Worm (Caenorhabditis elegans) whole organism, L4 larva: ENCODE measurements around the gene pars-1.

Experiments used
- F26F4.8 ChIP-seq: fragments of 200-800 bp; sonication (Bioruptor generic); conservative IDR thresholded peaks from 2 replicates; pipeline ENCODE4 v1.3.6; 2022; ENCODE audit warnings: missing genetic modification characterization, missing compliant biosample characterization
- F37D6.2 ChIP-seq: sonication (generic microtip); optimal IDR thresholded peaks from 2 replicates; lab custom pipeline; 2016; ENCODE audit warnings: mild to moderate bottlenecking, missing genetic modification characterization, missing compliant biosample characterization
- F44E2.7 ChIP-seq: fragments of 200-800 bp; sonication (Bioruptor generic); IDR thresholded peaks from 2 replicates; pipeline ENCODE4 v2.1.2; 2022; ENCODE audit warnings: missing genetic modification characterization, missing compliant biosample characterization
- F49E8.2 ChIP-seq: sonication (generic microtip); optimal IDR thresholded peaks from 2 replicates; lab custom pipeline; 2016; ENCODE audit warnings: missing compliant biosample characterization, mild to moderate bottlenecking, missing genetic modification characterization, borderline replicate concordance
- Y5F2A.4 ChIP-seq: fragments of 200-800 bp; sonication (Bioruptor generic); optimal IDR thresholded peaks from 2 replicates; lab custom pipeline; 2018; ENCODE audit warnings: mild to moderate bottlenecking, missing genetic modification characterization, missing compliant biosample characterization
- Y75B8A.6 ChIP-seq: fragments of 200-800 bp; sonication (Bioruptor generic); IDR thresholded peaks from 2 replicates; pipeline ENCODE4 v1.3.6; 2022; ENCODE audit warnings: missing genetic modification reagents, missing genetic modification characterization, missing compliant biosample characterization
- ZK337.2 ChIP-seq: fragments of 200-800 bp; sonication (Bioruptor generic); IDR thresholded peaks from 2 replicates; pipeline ENCODE4 v1.3.6; 2022; ENCODE audit warnings: missing genetic modification reagents, missing genetic modification characterization, missing compliant biosample characterization
- aly-2 ChIP-seq: sonication (generic microtip); optimal IDR thresholded peaks from 2 replicates; lab custom pipeline; 2018; ENCODE audit warnings: missing biosample characterization, missing genetic modification characterization
- ama-1 ChIP-seq: fragments of 150-350 bp; optimal IDR thresholded peaks from 2 replicates; lab custom pipeline; 2014; ENCODE audit warnings: inconsistent platforms, mixed read lengths
- arid-1 ChIP-seq: fragments of 200-800 bp; sonication (Bioruptor generic); conservative IDR thresholded peaks from 2 replicates; pipeline ENCODE4 v1.3.6; 2022; ENCODE audit warnings: missing genetic modification reagents, missing genetic modification characterization, missing compliant biosample characterization
- attf-4 ChIP-seq: sonication (generic microtip); optimal IDR thresholded peaks from 3 replicates; lab custom pipeline; 2017; ENCODE audit warnings: missing biosample characterization, missing genetic modification characterization
- ceh-32 ChIP-seq: sonication (generic microtip); optimal IDR thresholded peaks from 2 replicates; lab custom pipeline; 2016; ENCODE audit warnings: mild to moderate bottlenecking, missing genetic modification characterization, missing compliant biosample characterization; ENCODE audit not compliant: poor library complexity
- ceh-44 ChIP-seq: fragments of 200-800 bp; sonication (Bioruptor generic); IDR thresholded peaks from 2 replicates; pipeline ENCODE4 v1.3.6; 2022; ENCODE audit warnings: missing genetic modification reagents, missing genetic modification characterization, missing compliant biosample characterization
- ceh-62 ChIP-seq: sonication (generic microtip); optimal IDR thresholded peaks from 2 replicates; lab custom pipeline; 2017; ENCODE audit warnings: missing biosample characterization, missing genetic modification characterization
- ceh-82 ChIP-seq: sonication (generic microtip); optimal IDR thresholded peaks from 2 replicates; lab custom pipeline; 2017; ENCODE audit warnings: missing biosample characterization, missing genetic modification characterization
- ctbp-1 ChIP-seq: fragments of 200-800 bp; sonication (Bioruptor generic); IDR thresholded peaks from 2 replicates; pipeline ENCODE4 v1.3.6; 2022; ENCODE audit warnings: missing genetic modification reagents, missing genetic modification characterization, missing compliant biosample characterization
- daf-19 ChIP-seq: fragments of 200-800 bp; sonication (Bioruptor generic); conservative IDR thresholded peaks from 2 replicates; pipeline ENCODE4 v1.3.6; 2022; ENCODE audit warnings: missing genetic modification characterization, missing compliant biosample characterization
- daf-8 ChIP-seq: fragments of 200-800 bp; sonication (Bioruptor generic); IDR thresholded peaks from 2 replicates; pipeline ENCODE4 v1.3.6; 2022; ENCODE audit warnings: missing genetic modification characterization, missing compliant biosample characterization
- dve-1 ChIP-seq: sonication (generic microtip); optimal IDR thresholded peaks from 2 replicates; lab custom pipeline; 2017; ENCODE audit warnings: antibody characterized with exemption, mild to moderate bottlenecking, missing genetic modification characterization, missing compliant biosample characterization; ENCODE audit not compliant: insufficient read depth
- egl-27 ChIP-seq: sonication (generic microtip); optimal IDR thresholded peaks from 3 replicates; lab custom pipeline; 2017; ENCODE audit warnings: missing biosample characterization, missing genetic modification reagents, missing genetic modification characterization
- gei-8 ChIP-seq: fragments of 200-800 bp; sonication (Bioruptor generic); optimal IDR thresholded peaks from 2 replicates; lab custom pipeline; 2018; ENCODE audit warnings: mild to moderate bottlenecking, missing genetic modification characterization, missing compliant biosample characterization
- hif-1 ChIP-seq, 2 experiments: sonication (generic microtip); optimal IDR thresholded peaks; 2 replicates each; lab custom pipeline; 2016 to 2017; ENCODE audit warnings: missing compliant biosample characterization in 2 of 2, missing genetic modification characterization in 2 of 2, missing genetic modification reagents in 2 of 2, missing genotype in 2 of 2, mild to moderate bottlenecking in 1 of 2
- hmg-1.1 ChIP-seq: fragments of 200-800 bp; sonication (Bioruptor generic); IDR thresholded peaks from 2 replicates; pipeline ENCODE4 v1.3.6; 2022; ENCODE audit warnings: missing genetic modification reagents, missing genetic modification characterization, missing compliant biosample characterization
- lim-7 ChIP-seq: fragments of 200-800 bp; sonication (Bioruptor generic); IDR thresholded peaks from 2 replicates; pipeline ENCODE4 v1.3.6; 2022; ENCODE audit warnings: missing genetic modification characterization, missing compliant biosample characterization
- lin-13 ChIP-seq: fragments of 150-350 bp; optimal IDR thresholded peaks from 2 replicates; lab custom pipeline; 2014; ENCODE audit warnings: missing biosample characterization, missing genetic modification reagents, missing genetic modification characterization
- lin-29 ChIP-seq: fragments of 200-800 bp; sonication (Bioruptor generic); IDR thresholded peaks from 2 replicates; pipeline ENCODE4 v1.3.6; 2022; ENCODE audit warnings: missing genetic modification reagents, missing genetic modification characterization, missing compliant biosample characterization
- lin-38 ChIP-seq: fragments of 200-800 bp; sonication (Bioruptor generic); IDR thresholded peaks from 2 replicates; pipeline ENCODE4 v1.3.6; 2022; ENCODE audit warnings: missing genetic modification reagents, missing genetic modification characterization, missing compliant biosample characterization
- lin-39 ChIP-seq: fragments of 150-350 bp; optimal IDR thresholded peaks from 2 replicates; lab custom pipeline; 2014; ENCODE audit warnings: missing biosample characterization, missing genetic modification reagents, missing genetic modification characterization
- mdl-1 ChIP-seq, 2 experiments: fragments of 150-350 bp in 1 of 2; sonication (generic microtip) in 1 of 2; optimal IDR thresholded peaks; 2 replicates each; lab custom pipeline; 2014 to 2017; ENCODE audit warnings: missing biosample characterization in 2 of 2, missing genetic modification characterization in 2 of 2
- mep-1 ChIP-seq: fragments of 150-350 bp; sonication (generic microtip); optimal IDR thresholded peaks from 3 replicates; lab custom pipeline; 2014; ENCODE audit warnings: missing biosample characterization, missing genetic modification characterization
- nhr-10 ChIP-seq: fragments of 150-350 bp; optimal IDR thresholded peaks from 2 replicates; lab custom pipeline; 2014; ENCODE audit warnings: missing biosample characterization, missing genetic modification characterization
- nhr-111 ChIP-seq: fragments of 200-800 bp; sonication (Bioruptor generic); optimal IDR thresholded peaks from 2 replicates; lab custom pipeline; 2018; ENCODE audit warnings: mild to moderate bottlenecking, missing genetic modification characterization, missing compliant biosample characterization
- nhr-237 ChIP-seq: sonication (generic microtip); optimal IDR thresholded peaks from 2 replicates; lab custom pipeline; 2017; ENCODE audit warnings: missing biosample characterization, missing genetic modification characterization
- nhr-28 ChIP-seq: fragments of 150-350 bp; optimal IDR thresholded peaks from 2 replicates; lab custom pipeline; 2014; ENCODE audit warnings: missing biosample characterization, missing genetic modification characterization
- nhr-41 ChIP-seq: fragments of 200-800 bp; sonication (Bioruptor generic); IDR thresholded peaks from 2 replicates; pipeline ENCODE4 v1.3.6; 2022; ENCODE audit warnings: missing genetic modification reagents, missing genetic modification characterization, missing compliant biosample characterization
- nhr-48 ChIP-seq: sonication (generic microtip); optimal IDR thresholded peaks from 2 replicates; lab custom pipeline; 2016; ENCODE audit warnings: mild to moderate bottlenecking, missing genetic modification characterization, missing compliant biosample characterization
- nhr-6 ChIP-seq: fragments of 150-350 bp; optimal IDR thresholded peaks from 2 replicates; lab custom pipeline; 2014; ENCODE audit warnings: missing biosample characterization, missing genetic modification characterization
- nhr-76 ChIP-seq: fragments of 150-350 bp; optimal IDR thresholded peaks from 2 replicates; lab custom pipeline; 2014; ENCODE audit warnings: missing biosample characterization, missing genetic modification characterization
- pha-4 ChIP-seq, 2 experiments: fragments of 150-350 bp in 1 of 2; fragments of 200-800 bp in 1 of 2; sonication (Bioruptor generic) in 1 of 2; IDR thresholded peaks in 1 of 2; optimal IDR thresholded peaks in 1 of 2; 2 replicates each; pipeline versions ENCODE4 v1.3.6 to Lab custom; 2014 to 2022; ENCODE audit warnings: missing genetic modification characterization in 2 of 2, missing genetic modification reagents in 2 of 2, missing biosample characterization in 1 of 2, missing compliant biosample characterization in 1 of 2
- php-3 ChIP-seq: fragments of 200-800 bp; sonication (Bioruptor generic); IDR thresholded peaks from 2 replicates; pipeline ENCODE4 v1.3.6; 2022; ENCODE audit warnings: missing genetic modification reagents, missing genetic modification characterization, missing compliant biosample characterization
- pqm-1 ChIP-seq: sonication (generic microtip); optimal IDR thresholded peaks from 2 replicates; lab custom pipeline; 2017; ENCODE audit warnings: missing biosample characterization, missing genetic modification characterization
- set-16 ChIP-seq: fragments of 200-800 bp; sonication (Bioruptor generic); IDR thresholded peaks from 2 replicates; pipeline ENCODE4 v1.3.6; 2022; ENCODE audit warnings: missing genetic modification reagents, missing genetic modification characterization, missing compliant biosample characterization
- skn-1 ChIP-seq: fragments of 150-350 bp; optimal IDR thresholded peaks from 2 replicates; lab custom pipeline; 2014; ENCODE audit warnings: missing biosample characterization, missing genetic modification characterization
- unc-39 ChIP-seq: sonication (generic microtip); optimal IDR thresholded peaks from 2 replicates; lab custom pipeline; 2017; ENCODE audit warnings: missing biosample characterization, missing genetic modification characterization
- unc-62 ChIP-seq, 3 experiments: fragments of 150-350 bp in 1 of 3; sonication (generic microtip); optimal IDR thresholded peaks in 2 of 3; peaks in 1 of 3; 1 replicate in 1 of 3; 2 replicates in 2 of 3; lab custom pipeline; 2014 to 2017; ENCODE audit warnings: missing biosample characterization in 3 of 3, missing genetic modification characterization in 3 of 3, missing genetic modification reagents in 3 of 3, missing genotype in 1 of 3
- vab-7 ChIP-seq: fragments of 200-800 bp; sonication (Bioruptor generic); IDR thresholded peaks from 2 replicates; pipeline ENCODE4 v1.3.6; 2022; ENCODE audit warnings: missing genetic modification reagents, missing genetic modification characterization, missing compliant biosample characterization
- zag-1 ChIP-seq: fragments of 150-350 bp; optimal IDR thresholded peaks from 2 replicates; lab custom pipeline; 2014; ENCODE audit warnings: missing biosample characterization, missing genetic modification characterization
- zfp-2 ChIP-seq: sonication (generic microtip); optimal IDR thresholded peaks from 2 replicates; lab custom pipeline; 2016; ENCODE audit warnings: mild to moderate bottlenecking, missing genetic modification characterization, missing compliant biosample characterization
- zfp-3 ChIP-seq: fragments of 200-800 bp; sonication (Bioruptor generic); conservative IDR thresholded peaks from 2 replicates; pipeline ENCODE4 v1.3.6; 2022; ENCODE audit warnings: missing genetic modification reagents, missing genetic modification characterization, missing compliant biosample characterization
- ztf-11 ChIP-seq: fragments of 150-350 bp; optimal IDR thresholded peaks from 2 replicates; lab custom pipeline; 2014; ENCODE audit warnings: missing biosample characterization, missing genetic modification characterization
- ztf-7 ChIP-seq: fragments of 150-350 bp; optimal IDR thresholded peaks from 2 replicates; lab custom pipeline; 2014; ENCODE audit warnings: missing biosample characterization, missing genetic modification characterization

pars-1 gene

DNA sequence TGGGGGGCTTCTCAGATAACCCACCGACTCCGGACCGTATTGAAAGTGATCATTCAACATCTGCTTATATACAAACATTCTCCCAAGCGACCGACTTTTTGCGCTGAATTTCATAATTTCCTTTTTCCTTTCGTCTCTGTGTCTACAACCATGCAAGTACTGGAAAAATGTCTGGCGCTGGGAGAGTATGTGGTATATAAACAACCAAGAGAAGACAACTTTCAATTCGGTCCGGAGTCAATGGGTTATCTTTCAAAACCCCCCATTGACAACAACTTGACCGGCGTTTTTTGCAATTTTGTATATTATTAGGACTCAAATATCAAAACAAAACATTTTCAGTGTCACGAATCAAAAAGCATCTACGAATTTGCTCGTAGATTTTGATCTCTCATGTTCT is 39.7 kb downstream of the pars-1 start (continued):
- peak; percentile 63 for TF ChIP-seq vab-7 (GFP tag; lab: Robert Waterston, UW)
- peak; percentile 37 for TF ChIP-seq gei-8 (GFP tag; lab: Kevin White, UChicago)
- TF ChIP-seq nhr-76: no peak
- TF ChIP-seq dve-1 (tag; lab: Kevin White, UChicago): peak; percentile 96
- TF ChIP-seq ztf-7 (tag; lab: Kevin White, UChicago): peak; percentile 89
- TF ChIP-seq pqm-1 (tag; lab: Kevin White, UChicago): peak; percentile 26
- no peak; the same call in 1 of the 2 replicates for TF ChIP-seq Y75B8A.6 (GFP tag; lab: Robert Waterston, UW)
- no peak for TF ChIP-seq pha-4 (GFP tag; IDR thresholded peaks at IDR 0.05; lab: Robert Waterston, UW)
- no peak for TF ChIP-seq pha-4 (tag; optimal IDR thresholded peaks at IDR 0.05; lab: Kevin White, UChicago)
- TF ChIP-seq Y5F2A.4 (GFP tag; lab: Kevin White, UChicago): peak; percentile 63
- peak; percentile 62 for TF ChIP-seq lim-7 (GFP tag; lab: Robert Waterston, UW)
- TF ChIP-seq ceh-32 (tag; lab: Kevin White, UChicago): no peak
- TF ChIP-seq F37D6.2: peak; percentile 38
- TF ChIP-seq daf-19 (GFP tag; lab: Robert Waterston, UW): 0 out of 2 replicates have a peak, but pooled peaks have one; percentile 48
- TF ChIP-seq ceh-44 (GFP tag; lab: Robert Waterston, UW): no peak
- no peak for TF ChIP-seq ceh-62 (tag; lab: Kevin White, UChicago)
- TF ChIP-seq zag-1 (tag; lab: Kevin White, UChicago): no peak
- no peak for TF ChIP-seq arid-1
- no peak for TF ChIP-seq unc-62 (GFP tag; optimal IDR thresholded peaks at IDR 0.05 in 1 of 2; lab: Kevin White, UChicago)
- TF ChIP-seq unc-62 (tag; optimal IDR thresholded peaks at IDR 0.05; lab: Kevin White, UChicago): no peak
- no peak for TF ChIP-seq nhr-111 (GFP tag; lab: Kevin White, UChicago)
- TF ChIP-seq nhr-41 (GFP tag; lab: Robert Waterston, UW): peak; percentile 56; the same call in 1 of the 2 replicates
- TF ChIP-seq lin-13 (GFP tag; lab: Kevin White, UChicago): peak; percentile 56
- peak; percentile 84 for TF ChIP-seq lin-38 (GFP tag; lab: Robert Waterston, UW)
- peak; percentile 37 for TF ChIP-seq nhr-28
- no peak for TF ChIP-seq nhr-10 (tag; lab: Kevin White, UChicago)
- peak in 1 of 2 experiments; percentile 61 for TF ChIP-seq hif-1 (tag; optimal IDR thresholded peaks at IDR 0.05; lab: Kevin White, UChicago)
- TF ChIP-seq hmg-1.1 (GFP tag; lab: Robert Waterston, UW): peak; percentile 75
- TF ChIP-seq zfp-3 (GFP tag; lab: Robert Waterston, UW): peak; percentile 57; the same call in 1 of the 2 replicates
- TF ChIP-seq daf-8 (GFP tag; lab: Robert Waterston, UW): no peak
- no peak for TF ChIP-seq nhr-237 (tag; lab: Kevin White, UChicago)
- peak; percentile 14 for TF ChIP-seq zfp-2 (tag; lab: Kevin White, UChicago)
- TF ChIP-seq lin-39 (tag; lab: Kevin White, UChicago): no peak
- TF ChIP-seq ZK337.2 (GFP tag; lab: Robert Waterston, UW): peak; percentile 33; the same call in 1 of the 2 replicates
- TF ChIP-seq set-16 (GFP tag; lab: Robert Waterston, UW): no peak
- TF ChIP-seq attf-4: no peak
- peak; percentile 83 for TF ChIP-seq mep-1
- 0 out of 2 replicates have a peak, but pooled peaks have one; percentile 42 for TF ChIP-seq F26F4.8 (GFP tag; lab: Robert Waterston, UW)
- peak; percentile 70 for TF ChIP-seq php-3 (GFP tag; lab: Robert Waterston, UW)
- TF ChIP-seq aly-2 (tag; lab: Kevin White, UChicago): no peak
- peak; percentile 59 for TF ChIP-seq nhr-48 (tag; lab: Kevin White, UChicago)
- no peak for TF ChIP-seq ceh-82 (tag; lab: Kevin White, UChicago)
- TF ChIP-seq nhr-6 (tag; lab: Kevin White, UChicago): no peak
- TF ChIP-seq egl-27 (tag; lab: Kevin White, UChicago): no peak
- TF ChIP-seq ztf-11 (tag; lab: Kevin White, UChicago): no peak
- peak in 1 of 2 experiments; percentile 25 for TF ChIP-seq mdl-1 (tag; optimal IDR thresholded peaks at IDR 0.05; lab: Kevin White, UChicago)
- TF ChIP-seq ama-1 (lab: Kevin White, UChicago): no peak
- TF ChIP-seq ctbp-1 (GFP tag; lab: Robert Waterston, UW): no peak
- TF ChIP-seq lin-29 (GFP tag; lab: Robert Waterston, UW): no peak
- no peak for TF ChIP-seq F44E2.7 (GFP tag; lab: Robert Waterston, UW)
- no peak for TF ChIP-seq unc-39 (tag; lab: Kevin White, UChicago)
- no peak for TF ChIP-seq F49E8.2 (tag; lab: Kevin White, UChicago)
- no peak for TF ChIP-seq skn-1
